Fruit fly (Drosophila melanogaster) whole organism, embryonic: ENCODE data around the gene Prp5.

Experiments
- Ada2b ChIP-seq: fragments of 200-800 bp; sonication (Bioruptor generic); IDR thresholded peaks from 2 replicates; pipeline ENCODE4 v1.3.6; 2022; ENCODE audit warnings: missing biosample characterization, missing genetic modification characterization
- CG1024 ChIP-seq: fragments of 200-800 bp; sonication (Bioruptor generic); IDR thresholded peaks from 2 replicates; pipeline ENCODE4 v1.3.6; 2022; ENCODE audit warnings: missing biosample characterization, missing genetic modification characterization
- CG1233 ChIP-seq: fragments of 200-800 bp; sonication (Bioruptor generic); optimal IDR thresholded peaks from 4 replicates; lab custom pipeline; 2018; ENCODE audit warnings: missing biosample characterization, mild to moderate bottlenecking, missing genetic modification characterization
- CG13775 ChIP-seq: fragments of 200-800 bp; sonication (Bioruptor generic); optimal IDR thresholded peaks from 3 replicates; lab custom pipeline; 2017; ENCODE audit warnings: missing biosample characterization, mild to moderate bottlenecking, missing genetic modification characterization
- CG14014 ChIP-seq: fragments of 200-800 bp; sonication (Bioruptor generic); IDR thresholded peaks from 2 replicates; pipeline ENCODE4 v1.3.6; 2022; ENCODE audit warnings: missing biosample characterization, missing genetic modification characterization
- CG14667 ChIP-seq: fragments of 200-800 bp; sonication (Bioruptor generic); IDR thresholded peaks from 2 replicates; pipeline ENCODE4 v1.3.6; 2022; ENCODE audit warnings: missing biosample characterization, missing genetic modification characterization
- CG15073 ChIP-seq: fragments of 200-800 bp; sonication (Bioruptor generic); optimal IDR thresholded peaks from 2 replicates; lab custom pipeline; 2016; ENCODE audit warnings: missing biosample characterization, missing genetic modification characterization
- CG17328 ChIP-seq: fragments of 200-800 bp; sonication (Bioruptor generic); IDR thresholded peaks from 2 replicates; pipeline ENCODE4 v1.3.6; 2022; ENCODE audit warnings: missing biosample characterization, missing genetic modification characterization
- CG17612 ChIP-seq: fragments of 200-800 bp; sonication (Bioruptor generic); IDR thresholded peaks from 2 replicates; pipeline ENCODE4 v1.3.6; 2022; ENCODE audit warnings: missing biosample characterization, missing genetic modification characterization
- CG1792 ChIP-seq: fragments of 200-800 bp; sonication (Bioruptor generic); optimal IDR thresholded peaks from 2 replicates; lab custom pipeline; 2016; ENCODE audit warnings: missing biosample characterization, missing genetic modification characterization
- CG2712 ChIP-seq: fragments of 200-800 bp; optimal IDR thresholded peaks from 3 replicates; lab custom pipeline; 2019; ENCODE audit warnings: missing biosample characterization, mild to moderate bottlenecking, missing genetic modification characterization, moderate library complexity
- CG2875 ChIP-seq: fragments of 200-800 bp; sonication (Bioruptor generic); optimal IDR thresholded peaks from 2 replicates; lab custom pipeline; 2017; ENCODE audit warnings: missing biosample characterization, mild to moderate bottlenecking, missing genetic modification characterization, missing genetic modification reagents
- CG2889 ChIP-seq: fragments of 200-800 bp; sonication (Bioruptor generic); IDR thresholded peaks from 3 replicates; pipeline ENCODE4 v1.3.6; 2022; ENCODE audit warnings: missing biosample characterization, missing genetic modification characterization
- CG31388 ChIP-seq: fragments of 200-800 bp; sonication (Bioruptor generic); optimal IDR thresholded peaks from 2 replicates; lab custom pipeline; 2016; ENCODE audit warnings: missing biosample characterization, missing genetic modification characterization
- CG33213 ChIP-seq: fragments of 200-800 bp; sonication (Bioruptor generic); optimal IDR thresholded peaks from 3 replicates; lab custom pipeline; 2016; ENCODE audit warnings: missing biosample characterization, missing genetic modification characterization
- CG4282 ChIP-seq: fragments of 200-800 bp; sonication (Bioruptor generic); optimal IDR thresholded peaks from 2 replicates; lab custom pipeline; 2016; ENCODE audit warnings: missing biosample characterization, missing genetic modification characterization
- CG4730 ChIP-seq: fragments of 200-800 bp; sonication (Bioruptor generic); IDR thresholded peaks from 2 replicates; pipeline ENCODE4 v1.3.6; 2022; ENCODE audit warnings: missing biosample characterization, missing genetic modification characterization
- CG7357 ChIP-seq: fragments of 200-800 bp; sonication (Bioruptor generic); IDR thresholded peaks from 3 replicates; pipeline ENCODE4 v1.3.6; 2022; ENCODE audit warnings: missing biosample characterization, missing genetic modification characterization
- CG8281 ChIP-seq: fragments of 200-800 bp; sonication (Bioruptor generic); optimal IDR thresholded peaks from 2 replicates; lab custom pipeline; 2018; ENCODE audit warnings: missing biosample characterization, mild to moderate bottlenecking, missing genetic modification characterization, moderate library complexity
- CG9215 ChIP-seq: fragments of 200-800 bp; sonication (Bioruptor generic); IDR thresholded peaks from 2 replicates; pipeline ENCODE4 v1.3.6; 2022; ENCODE audit warnings: missing biosample characterization, missing genetic modification characterization
- CG9876 ChIP-seq: fragments of 200-800 bp; sonication (Bioruptor generic); optimal IDR thresholded peaks from 2 replicates; lab custom pipeline; 2016; ENCODE audit warnings: missing biosample characterization, missing genetic modification characterization
- Dbx ChIP-seq: fragments of 200-800 bp; sonication (Bioruptor generic); IDR thresholded peaks from 3 replicates; pipeline ENCODE4 v1.3.6; 2022; ENCODE audit warnings: missing biosample characterization, missing genetic modification characterization
- Dfd ChIP-seq, 2 experiments: fragments of >200 bp; optimal IDR thresholded peaks; 2 replicates each; lab custom pipeline; 2017; ENCODE audit warnings: missing biosample characterization in 2 of 2, missing genetic modification characterization in 2 of 2
- Dip2 ChIP-seq: fragments of 200-800 bp; sonication (Bioruptor generic); IDR thresholded peaks from 2 replicates; pipeline ENCODE4 v1.3.6; 2022; ENCODE audit warnings: missing biosample characterization, missing genetic modification characterization
- H15 ChIP-seq: fragments of 200-800 bp; sonication (Bioruptor generic); IDR thresholded peaks from 3 replicates; pipeline ENCODE4 v1.3.6; 2022; ENCODE audit warnings: missing biosample characterization, missing genetic modification characterization
- MESR4 ChIP-seq: fragments of 200-800 bp; sonication (Bioruptor generic); optimal IDR thresholded peaks from 2 replicates; lab custom pipeline; 2018; ENCODE audit warnings: missing biosample characterization, mild to moderate bottlenecking, missing genetic modification characterization, moderate library complexity
- Mad ChIP-seq: fragments of 200-800 bp; sonication (Bioruptor generic); optimal IDR thresholded peaks from 2 replicates; lab custom pipeline; 2016; ENCODE audit warnings: missing biosample characterization, missing genetic modification characterization
- Meics ChIP-seq: fragments of 200-800 bp; sonication (Bioruptor generic); optimal IDR thresholded peaks from 2 replicates; lab custom pipeline; 2017; ENCODE audit warnings: missing biosample characterization, mild to moderate bottlenecking, missing genetic modification characterization
- Mes4 ChIP-seq: fragments of 200-800 bp; sonication (Bioruptor generic); optimal IDR thresholded peaks from 2 replicates; lab custom pipeline; 2016; ENCODE audit warnings: missing biosample characterization, missing genetic modification characterization
- Opbp ChIP-seq: fragments of 200-800 bp; sonication (Bioruptor generic); IDR thresholded peaks from 3 replicates; pipeline ENCODE4 v1.3.6; 2022; ENCODE audit warnings: missing biosample characterization, missing genetic modification characterization; ENCODE audit not compliant: partially characterized antibody
- Ptx1 ChIP-seq: fragments of 200-800 bp; sonication (Bioruptor generic); IDR thresholded peaks from 2 replicates; pipeline ENCODE4 v1.3.6; 2022; ENCODE audit warnings: missing biosample characterization, missing genetic modification characterization
- Ravus ChIP-seq: fragments of 200-800 bp; sonication (Bioruptor generic); IDR thresholded peaks from 2 replicates; pipeline ENCODE4 v1.3.6; 2022; ENCODE audit warnings: missing biosample characterization, missing genetic modification characterization
- Rx ChIP-seq: fragments of 200-800 bp; sonication (Bioruptor generic); IDR thresholded peaks from 2 replicates; pipeline ENCODE4 v1.3.6; 2022; ENCODE audit warnings: missing biosample characterization, missing genetic modification characterization
- Sin3A ChIP-seq: fragments of >200 bp; optimal IDR thresholded peaks from 2 replicates; lab custom pipeline; 2018
- Stat92E ChIP-seq, 3 experiments: fragments of >200 bp in 2 of 3; fragments of 200-800 bp in 1 of 3; sonication (Bioruptor generic) in 1 of 3; optimal IDR thresholded peaks; 2 replicates each; lab custom pipeline; 2017 to 2019; ENCODE audit warnings: missing biosample characterization in 3 of 3, missing genetic modification characterization in 3 of 3, mild to moderate bottlenecking in 1 of 3, moderate library complexity in 1 of 3
- YL-1 ChIP-seq: fragments of 200-800 bp; sonication (Bioruptor generic); optimal IDR thresholded peaks from 3 replicates; lab custom pipeline; 2017; ENCODE audit warnings: missing biosample characterization, mild to moderate bottlenecking, missing genetic modification characterization
- ap ChIP-seq: fragments of 200-800 bp; sonication (Bioruptor generic); IDR thresholded peaks from 2 replicates; pipeline ENCODE4 v1.3.6; 2022; ENCODE audit warnings: missing biosample characterization, missing genetic modification characterization
- bcd ChIP-seq: fragments of 200-800 bp; sonication (Bioruptor generic); optimal IDR thresholded peaks from 2 replicates; lab custom pipeline; 2017; ENCODE audit warnings: missing biosample characterization, mild to moderate bottlenecking, missing genetic modification characterization
- btn ChIP-seq: fragments of 200-800 bp; sonication (Bioruptor generic); optimal IDR thresholded peaks from 2 replicates; lab custom pipeline; 2016; ENCODE audit warnings: missing biosample characterization, missing genetic modification characterization
- chn ChIP-seq: fragments of 200-800 bp; sonication (Bioruptor generic); optimal IDR thresholded peaks from 2 replicates; lab custom pipeline; 2016; ENCODE audit warnings: missing biosample characterization, missing genetic modification characterization
- dan ChIP-seq: fragments of 200-800 bp; sonication (Bioruptor generic); IDR thresholded peaks from 2 replicates; pipeline ENCODE4 v1.3.6; 2022; ENCODE audit warnings: missing biosample characterization, missing genetic modification characterization
- ems ChIP-seq: fragments of 200-800 bp; sonication (Bioruptor generic); optimal IDR thresholded peaks from 3 replicates; lab custom pipeline; 2016; ENCODE audit warnings: missing biosample characterization, missing genetic modification characterization
- gt ChIP-seq: fragments of 200-800 bp; sonication (Bioruptor generic); IDR thresholded peaks from 2 replicates; pipeline ENCODE4 v1.3.6; 2022; ENCODE audit warnings: missing biosample characterization, missing genetic modification characterization
- hbn ChIP-seq: fragments of 200-800 bp; sonication (Bioruptor generic); IDR thresholded peaks from 2 replicates; pipeline ENCODE4 v1.3.6; 2022; ENCODE audit warnings: missing biosample characterization, missing genetic modification characterization; ENCODE audit not compliant: partially characterized antibody
- mam ChIP-seq: fragments of 200-800 bp; sonication (Bioruptor generic); optimal IDR thresholded peaks from 3 replicates; lab custom pipeline; 2016; ENCODE audit warnings: missing biosample characterization, missing genetic modification characterization
- phol ChIP-seq: fragments of 200-800 bp; sonication (Bioruptor generic); optimal IDR thresholded peaks from 3 replicates; lab custom pipeline; 2018; ENCODE audit warnings: missing biosample characterization, mild to moderate bottlenecking, missing genetic modification characterization, moderate library complexity
- pros ChIP-seq: fragments of 200-800 bp; sonication (Bioruptor generic); optimal IDR thresholded peaks from 3 replicates; lab custom pipeline; 2019; ENCODE audit warnings: missing biosample characterization, mild to moderate bottlenecking, missing genetic modification characterization, moderate library complexity
- ro ChIP-seq: fragments of 200-800 bp; sonication (Bioruptor generic); IDR thresholded peaks from 2 replicates; pipeline ENCODE4 v1.3.6; 2022; ENCODE audit warnings: missing biosample characterization, missing genetic modification characterization
- schlank ChIP-seq: fragments of 200-800 bp; sonication (Bioruptor generic); optimal IDR thresholded peaks from 2 replicates; lab custom pipeline; 2018; ENCODE audit warnings: missing biosample characterization, mild to moderate bottlenecking, missing genetic modification characterization
- scrt ChIP-seq: fragments of 200-800 bp; sonication (Bioruptor generic); optimal IDR thresholded peaks from 2 replicates; lab custom pipeline; 2018; ENCODE audit warnings: missing biosample characterization, mild to moderate bottlenecking, missing genetic modification characterization, moderate library complexity
- stc ChIP-seq: fragments of 200-800 bp; sonication (Bioruptor generic); IDR thresholded peaks from 2 replicates; pipeline ENCODE4 v1.3.6; 2022; ENCODE audit warnings: missing biosample characterization, missing genetic modification characterization

Prp5 gene

DNA sequence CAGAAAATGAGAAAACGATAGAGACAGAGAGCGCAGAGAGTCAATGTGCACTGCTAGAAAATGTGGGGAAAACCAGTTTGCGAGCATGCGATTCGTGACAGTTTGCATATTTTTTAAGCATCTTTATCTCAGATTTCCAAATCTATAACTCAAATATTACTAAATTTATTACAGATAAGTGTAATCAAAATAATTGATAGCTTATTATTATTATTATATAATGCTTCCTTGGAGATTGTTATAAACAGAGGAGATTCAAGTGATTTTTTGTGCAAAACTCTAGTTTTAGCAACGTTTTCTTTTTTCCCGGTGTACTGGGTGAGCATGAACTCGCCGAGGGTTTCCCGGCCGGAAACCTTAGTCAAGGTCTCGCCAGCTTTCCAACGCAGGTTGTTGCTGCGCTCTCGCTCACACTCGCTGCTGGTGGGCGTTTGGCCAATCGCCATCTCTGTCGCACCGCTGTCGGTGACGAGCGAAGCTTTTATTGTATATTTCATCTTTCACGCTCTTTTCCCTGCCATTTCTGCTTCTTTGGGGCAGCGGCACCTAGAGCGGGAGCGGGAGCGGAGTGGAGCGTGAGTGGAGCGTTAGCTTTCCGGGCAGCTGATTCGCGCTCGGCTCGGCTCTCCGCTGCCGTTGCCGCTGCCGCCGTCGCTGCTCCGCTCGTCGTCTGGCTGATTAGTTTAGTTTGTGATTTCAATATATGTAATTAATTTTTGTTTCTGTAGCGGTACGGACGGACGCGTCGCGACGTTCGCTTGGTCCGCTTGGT is 46.5 kb upstream of the Prp5 start (continued):
- TF ChIP-seq phol (peak; percentile 98), Dfd (GFP tag; optimal IDR thresholded peaks at IDR 0.05; lab: Kevin White, UChicago) (peak in 1 of 2 experiments; percentile 43), Dip2 (peak; percentile 71), CG4282 (GFP tag; lab: Kevin White, UChicago) (peak; percentile 47), stc (peak; percentile 97), CG17328 (peak; percentile 92), gt (GFP tag; lab: Robert Waterston, UW) (peak; percentile 92), dan (GFP tag; lab: Robert Waterston, UW) (peak; percentile 63; the same call in 1 of the 2 replicates), scrt (peak; percentile 96), CG2875 (GFP tag; lab: Kevin White, UChicago) (peak; percentile 93), CG33213 (GFP tag; lab: Kevin White, UChicago) (peak; percentile 52), Ada2b (GFP tag; lab: Robert Waterston, UW) (peak; percentile 95), btn (no peak), Stat92E (GFP tag; optimal IDR thresholded peaks at IDR 0.05; lab: Kevin White, UChicago) (peak in 1 of 3 experiments; percentile 76), pros (GFP tag; lab: Kevin White, UChicago) (peak; percentile 61), CG31388 (peak; percentile 87), ems (GFP tag; lab: Kevin White, UChicago) (peak; percentile 75), CG15073 (GFP tag; lab: Kevin White, UChicago) (peak; percentile 79), Sin3A (no peak), CG2712 (tag; lab: Kevin White, UChicago) (peak; percentile 97), ap (GFP tag; lab: Robert Waterston, UW) (peak; percentile 91), CG1233 (GFP tag; lab: Kevin White, UChicago) (peak; percentile 97), Ravus (GFP tag; lab: Robert Waterston, UW) (peak; percentile 91), CG1792 (GFP tag; lab: Kevin White, UChicago) (peak; percentile 28), Rx (GFP tag; lab: Robert Waterston, UW) (peak; percentile 95), Opbp (GFP tag; lab: Robert Waterston, UW) (no peak), CG4730 (GFP tag; lab: Robert Waterston, UW) (peak; percentile 96), CG9215 (peak; percentile 98), YL-1 (GFP tag; lab: Kevin White, UChicago) (peak; percentile 88), CG9876 (GFP tag; lab: Kevin White, UChicago) (no peak), schlank (tag; lab: Kevin White, UChicago) (peak; percentile 90), mam (GFP tag; lab: Kevin White, UChicago) (peak; percentile 84), hbn (GFP tag; lab: Robert Waterston, UW) (no peak; the same call in 1 of the 2 replicates), CG8281 (tag; lab: Kevin White, UChicago) (peak; percentile 90), Mes4 (peak; percentile 52), Mad (GFP tag; lab: Kevin White, UChicago) (peak; percentile 75), CG14667 (GFP tag; lab: Robert Waterston, UW) (peak; percentile 96), H15 (GFP tag; lab: Robert Waterston, UW) (peak; percentile 96), CG17612 (GFP tag; lab: Robert Waterston, UW) (peak; percentile 84), CG14014 (GFP tag; lab: Robert Waterston, UW) (peak; percentile 98), chn (peak; percentile 76), Dbx (peak; percentile 97), CG13775 (peak; percentile 97), CG7357 (GFP tag; lab: Robert Waterston, UW) (peak; percentile 94), ro (GFP tag; lab: Robert Waterston, UW) (peak; percentile 92), bcd (GFP tag; lab: Kevin White, UChicago) (peak; percentile 99), MESR4 (GFP tag; lab: Kevin White, UChicago) (peak; percentile 15), CG2889 (GFP tag; lab: Robert Waterston, UW) (peak; percentile 92), Ptx1 (GFP tag; lab: Robert Waterston, UW) (peak; percentile 98), Meics (GFP tag; lab: Kevin White, UChicago) (peak; percentile 99), CG1024 (GFP tag; lab: Robert Waterston, UW) (peak; percentile 82)
